Worm (Caenorhabditis elegans) whole organism, L4 larva: Measurements from ENCODE around the gene B0393.4.

Experiments used
- F49E8.2 ChIP-seq: sonication (generic microtip); optimal IDR thresholded peaks from 2 replicates; lab custom pipeline; 2016; ENCODE audit warnings: missing compliant biosample characterization, mild to moderate bottlenecking, missing genetic modification characterization, borderline replicate concordance
- aly-2 ChIP-seq: sonication (generic microtip); optimal IDR thresholded peaks from 2 replicates; lab custom pipeline; 2018; ENCODE audit warnings: missing biosample characterization, missing genetic modification characterization
- ceh-28 ChIP-seq: fragments of 150-350 bp; optimal IDR thresholded peaks from 2 replicates; lab custom pipeline; 2014; ENCODE audit warnings: missing biosample characterization, missing genetic modification reagents, missing genetic modification characterization
- hif-1 ChIP-seq, 2 experiments: sonication (generic microtip); optimal IDR thresholded peaks; 2 replicates each; lab custom pipeline; 2016 to 2017; ENCODE audit warnings: missing compliant biosample characterization in 2 of 2, missing genetic modification characterization in 2 of 2, missing genetic modification reagents in 2 of 2, missing genotype in 2 of 2, mild to moderate bottlenecking in 1 of 2
- hlh-30 ChIP-seq: sonication (generic microtip); optimal IDR thresholded peaks from 2 replicates; lab custom pipeline; 2017; ENCODE audit warnings: antibody characterized with exemption, mild to moderate bottlenecking, missing genetic modification characterization, missing compliant biosample characterization; ENCODE audit not compliant: insufficient read depth
- lin-29 ChIP-seq: fragments of 200-800 bp; sonication (Bioruptor generic); IDR thresholded peaks from 2 replicates; pipeline ENCODE4 v1.3.6; 2022; ENCODE audit warnings: missing genetic modification reagents, missing genetic modification characterization, missing compliant biosample characterization
- nhr-25 ChIP-seq: sonication (generic microtip); optimal IDR thresholded peaks from 2 replicates; lab custom pipeline; 2017; ENCODE audit warnings: missing genetic modification characterization, mild to moderate bottlenecking, missing compliant biosample characterization, antibody characterized with exemption, moderate library complexity, borderline replicate concordance; ENCODE audit not compliant: insufficient read depth
- nhr-28 ChIP-seq: fragments of 150-350 bp; optimal IDR thresholded peaks from 2 replicates; lab custom pipeline; 2014; ENCODE audit warnings: missing biosample characterization, missing genetic modification characterization
- set-16 ChIP-seq: fragments of 200-800 bp; sonication (Bioruptor generic); IDR thresholded peaks from 2 replicates; pipeline ENCODE4 v1.3.6; 2022; ENCODE audit warnings: missing genetic modification reagents, missing genetic modification characterization, missing compliant biosample characterization
- skn-1 ChIP-seq: fragments of 150-350 bp; optimal IDR thresholded peaks from 2 replicates; lab custom pipeline; 2014; ENCODE audit warnings: missing biosample characterization, missing genetic modification characterization

- TF ChIP-seq nhr-28 (tag; lab: Kevin White, UChicago) (no peak), skn-1 (tag; lab: Kevin White, UChicago) (no peak), aly-2 (tag; lab: Kevin White, UChicago) (no peak), nhr-25 (tag; lab: Kevin White, UChicago) (no peak), ceh-28 (tag; lab: Kevin White, UChicago) (no peak), hif-1 (tag; optimal IDR thresholded peaks at IDR 0.05; lab: Kevin White, UChicago) (no peak), F49E8.2 (no peak), set-16 (no peak), hlh-30 (tag; lab: Kevin White, UChicago) (no peak), lin-29 (GFP tag; lab: Robert Waterston, UW) (no peak)
Measured at ce11 chrIII:4811195-4811594, 47.8 kb upstream of the B0393.4 start, which contains the start of gene C38D4.7.
